Worm (Caenorhabditis elegans): ENCODE data around the gene C30G4.2.

- TF ChIP-seq nhr-237 (tag; optimal IDR thresholded peaks at IDR 0.05) = no peak
- no peak for TF ChIP-seq sem-2 (GFP tag; optimal IDR thresholded peaks at IDR 0.05)
- no peak for TF ChIP-seq sptf-1 (tag; optimal IDR thresholded peaks at IDR 0.05)
- no peak for TF ChIP-seq unc-62 (GFP tag; optimal IDR thresholded peaks at IDR 0.05)
- no peak for TF ChIP-seq elt-1 (tag; optimal IDR thresholded peaks at IDR 0.05; ENCODE audit: borderline replicate concordance, insufficient read depth)
- no peak for TF ChIP-seq mls-2 (tag; optimal IDR thresholded peaks at IDR 0.05)
Measured at ce11 chrX:17054121-17054520, 8.7 kb upstream of the C30G4.2 start.

All from whole organism, mixed stage, embryonic.